Fruit fly (Drosophila melanogaster): ENCODE measurements around the gene CG32191.

DNA sequence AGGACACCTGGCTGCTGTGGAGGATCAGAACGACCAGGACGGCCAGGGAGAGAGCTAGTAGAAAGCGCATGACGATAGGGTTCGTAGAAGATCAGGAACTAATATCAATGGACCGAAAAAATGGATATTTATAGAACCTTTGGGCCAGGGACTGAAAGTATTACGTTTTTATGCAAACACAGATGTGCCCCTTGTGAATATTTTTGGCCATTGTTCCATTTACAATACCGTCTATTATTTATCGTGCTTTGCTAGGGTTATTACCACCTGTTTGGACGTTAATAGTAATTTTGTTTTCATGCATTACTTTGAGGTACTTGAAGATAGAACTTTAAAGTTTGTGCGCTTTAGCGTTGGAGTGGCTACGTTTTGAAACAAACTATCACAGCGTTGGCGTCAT, 24.6 kb upstream of the CG32191 start, which contains the start of gene CG32188:
- TF ChIP-seq Gug (GFP tag; IDR thresholded peaks at IDR 0.05) (no peak), lz (GFP tag; optimal IDR thresholded peaks at IDR 0.05) (no peak), spab (GFP tag; optimal IDR thresholded peaks at IDR 0.05) (no peak), Sox102F (GFP tag; optimal IDR thresholded peaks at IDR 0.05) (no peak), CG3032 (tag; optimal IDR thresholded peaks at IDR 0.05) (no peak), Ets96B (tag; optimal IDR thresholded peaks at IDR 0.05) (no peak), CG34406 (GFP tag; optimal IDR thresholded peaks at IDR 0.05) (no peak), cyc (GFP tag; optimal IDR thresholded peaks at IDR 0.05) (no peak), OdsH (GFP tag; optimal IDR thresholded peaks at IDR 0.05) (no peak), CG3919 (GFP tag; optimal IDR thresholded peaks at IDR 0.05) (no peak), salr (GFP tag; optimal IDR thresholded peaks at IDR 0.05) (no peak), topi (GFP tag; optimal IDR thresholded peaks at IDR 0.05) (no peak), Ets21C (GFP tag; optimal IDR thresholded peaks at IDR 0.05) (no peak)
